Worm (Caenorhabditis elegans) whole organism, L1 larva: Measurements from ENCODE around the gene ldh-1.

Experiments
- C16A3.4 ChIP-seq: fragments of 150-350 bp; optimal IDR thresholded peaks from 2 replicates; lab custom pipeline; 2014; ENCODE audit warnings: missing biosample characterization, missing genetic modification characterization
- C34B4.2 ChIP-seq: sonication (generic microtip); optimal IDR thresholded peaks from 2 replicates; lab custom pipeline; 2017; ENCODE audit warnings: mild to moderate bottlenecking, missing genetic modification characterization, missing compliant biosample characterization
- Y116A8C.19 ChIP-seq: sonication (generic microtip); optimal IDR thresholded peaks from 2 replicates; lab custom pipeline; 2016; ENCODE audit warnings: missing compliant biosample characterization, missing genetic modification characterization, borderline replicate concordance
- aha-1 ChIP-seq: fragments of 150-350 bp; optimal IDR thresholded peaks from 2 replicates; lab custom pipeline; 2014; ENCODE audit warnings: missing biosample characterization, missing genetic modification characterization
- alr-1 ChIP-seq: fragments of 200-800 bp; sonication (Bioruptor generic); optimal IDR thresholded peaks from 2 replicates; lab custom pipeline; 2018; ENCODE audit warnings: borderline replicate concordance, mild to moderate bottlenecking, missing genetic modification characterization, missing compliant biosample characterization
- aly-2 ChIP-seq: fragments of 150-350 bp; optimal IDR thresholded peaks from 2 replicates; lab custom pipeline; 2014; ENCODE audit warnings: missing biosample characterization, missing genetic modification characterization
- blmp-1 ChIP-seq: fragments of 150-350 bp; optimal IDR thresholded peaks from 2 replicates; lab custom pipeline; 2014; ENCODE audit warnings: missing biosample characterization, missing genetic modification characterization
- ceh-63 ChIP-seq: fragments of 200-800 bp; sonication (Bioruptor generic); optimal IDR thresholded peaks from 2 replicates; lab custom pipeline; 2018; ENCODE audit warnings: mild to moderate bottlenecking, missing genetic modification characterization, missing compliant biosample characterization
- ceh-82 ChIP-seq, 3 experiments: fragments of 150-350 bp in 1 of 3; sonication (generic microtip) in 2 of 3; optimal IDR thresholded peaks; 2 replicates each; lab custom pipeline; 2014 to 2017; ENCODE audit warnings: missing biosample characterization in 3 of 3, missing genetic modification characterization in 3 of 3
- ceh-90 ChIP-seq: sonication (generic microtip); optimal IDR thresholded peaks from 2 replicates; lab custom pipeline; 2016; ENCODE audit warnings: missing genetic modification characterization, missing compliant biosample characterization
- ces-1 ChIP-seq: fragments of 150-350 bp; optimal IDR thresholded peaks from 2 replicates; lab custom pipeline; 2014; ENCODE audit warnings: missing biosample characterization, missing genetic modification reagents, missing genetic modification characterization
- dpl-1 ChIP-seq, 3 experiments: fragments of 150-350 bp in 2 of 3; sonication (generic microtip) in 1 of 3; optimal IDR thresholded peaks; 2 replicates each; lab custom pipeline; 2014 to 2017; ENCODE audit warnings: missing biosample characterization in 3 of 3, missing genetic modification characterization in 3 of 3, missing genetic modification reagents in 3 of 3
- efl-3 ChIP-seq: fragments of 200-800 bp; sonication (Bioruptor generic); optimal IDR thresholded peaks from 2 replicates; lab custom pipeline; 2018; ENCODE audit warnings: mild to moderate bottlenecking, missing genetic modification characterization, missing compliant biosample characterization
- ets-5 ChIP-seq: fragments of 200-800 bp; sonication (Bioruptor generic); IDR thresholded peaks from 2 replicates; pipeline ENCODE4 v1.3.6; 2022; ENCODE audit warnings: missing genetic modification characterization, missing compliant biosample characterization
- hlh-17 ChIP-seq: fragments of 200-800 bp; sonication (Bioruptor generic); optimal IDR thresholded peaks from 2 replicates; lab custom pipeline; 2018; ENCODE audit warnings: missing genetic modification characterization, mild to moderate bottlenecking, missing compliant biosample characterization, moderate library complexity, borderline replicate concordance
- isw-1 ChIP-seq: fragments of 200-800 bp; sonication (Bioruptor generic); IDR thresholded peaks from 2 replicates; pipeline ENCODE4 v1.3.6; 2022; ENCODE audit warnings: missing genetic modification characterization, missing compliant biosample characterization
- jun-1 ChIP-seq: fragments of 150-350 bp; optimal IDR thresholded peaks from 2 replicates; lab custom pipeline; 2014; ENCODE audit warnings: missing biosample characterization, missing genetic modification reagents, missing genetic modification characterization
- lin-14 ChIP-seq: fragments of 200-800 bp; sonication (Bioruptor generic); optimal IDR thresholded peaks from 2 replicates; lab custom pipeline; 2018; ENCODE audit warnings: mild to moderate bottlenecking, missing genetic modification characterization, moderate library complexity, missing compliant biosample characterization
- lin-15B ChIP-seq: fragments of 150-350 bp; sonication (generic microtip); optimal IDR thresholded peaks from 3 replicates; lab custom pipeline; 2014; ENCODE audit warnings: missing biosample characterization, missing genetic modification characterization
- lin-39 ChIP-seq: fragments of 150-350 bp; optimal IDR thresholded peaks from 2 replicates; lab custom pipeline; 2014; ENCODE audit warnings: missing biosample characterization, missing genetic modification reagents, missing genetic modification characterization
- lir-3 ChIP-seq: sonication (generic microtip); optimal IDR thresholded peaks from 2 replicates; lab custom pipeline; 2016; ENCODE audit warnings: mild to moderate bottlenecking, missing genetic modification characterization, moderate library complexity, missing compliant biosample characterization; ENCODE audit not compliant: poor library complexity
- mdl-1 ChIP-seq, 2 experiments: fragments of 150-350 bp; optimal IDR thresholded peaks; 2 replicates each; lab custom pipeline; 2014 to 2017; ENCODE audit warnings: missing biosample characterization in 2 of 2, missing genetic modification characterization in 2 of 2, inconsistent platforms in 1 of 2
- mep-1 ChIP-seq: fragments of 150-350 bp; optimal IDR thresholded peaks from 2 replicates; lab custom pipeline; 2014; ENCODE audit warnings: missing biosample characterization, missing genetic modification characterization
- nhr-11 ChIP-seq: fragments of 150-350 bp; optimal IDR thresholded peaks from 2 replicates; lab custom pipeline; 2014; ENCODE audit warnings: missing biosample characterization, missing genetic modification characterization
- nhr-12 ChIP-seq: sonication (generic microtip); optimal IDR thresholded peaks from 2 replicates; lab custom pipeline; 2017; ENCODE audit warnings: missing biosample characterization, missing genetic modification characterization
- nhr-28 ChIP-seq: fragments of 150-350 bp; optimal IDR thresholded peaks from 2 replicates; lab custom pipeline; 2014; ENCODE audit warnings: missing biosample characterization, missing genetic modification characterization
- nhr-47 ChIP-seq: sonication (generic microtip); optimal IDR thresholded peaks from 2 replicates; lab custom pipeline; 2016; ENCODE audit warnings: mild to moderate bottlenecking, missing genetic modification characterization, moderate library complexity, missing compliant biosample characterization
- nhr-76 ChIP-seq: sonication (generic microtip); optimal IDR thresholded peaks from 2 replicates; lab custom pipeline; 2017; ENCODE audit warnings: missing biosample characterization, missing genetic modification characterization
- nhr-77 ChIP-seq: fragments of 150-350 bp; optimal IDR thresholded peaks from 2 replicates; lab custom pipeline; 2014; ENCODE audit warnings: missing biosample characterization, missing genetic modification characterization
- nhr-85 ChIP-seq: sonication (generic microtip); peaks from one replicate; lab custom pipeline; 2016; ENCODE audit warnings: missing genetic modification characterization, inconsistent platforms, missing compliant biosample characterization
- nhr-90 ChIP-seq: sonication (generic microtip); optimal IDR thresholded peaks from 2 replicates; lab custom pipeline; 2016; ENCODE audit warnings: mild to moderate bottlenecking, missing genetic modification characterization, missing compliant biosample characterization; ENCODE audit not compliant: poor library complexity
- pag-3 ChIP-seq: sonication (generic microtip); optimal IDR thresholded peaks from 2 replicates; lab custom pipeline; 2017; ENCODE audit warnings: missing genetic modification characterization, mild to moderate bottlenecking, missing compliant biosample characterization, antibody characterized with exemption, borderline replicate concordance; ENCODE audit not compliant: insufficient read depth
- pqm-1 ChIP-seq: sonication (generic microtip); optimal IDR thresholded peaks from 3 replicates; lab custom pipeline; 2017; ENCODE audit warnings: missing biosample characterization, missing genetic modification characterization
- snpc-4 ChIP-seq: fragments of 150-350 bp; optimal IDR thresholded peaks from 2 replicates; lab custom pipeline; 2014; ENCODE audit warnings: missing biosample characterization, missing genetic modification characterization
- snu-23 ChIP-seq: sonication (generic microtip); optimal IDR thresholded peaks from 2 replicates; lab custom pipeline; 2016; ENCODE audit warnings: missing genetic modification characterization, missing compliant biosample characterization
- sptf-1 ChIP-seq: fragments of 150-350 bp; optimal IDR thresholded peaks from 2 replicates; lab custom pipeline; 2014; ENCODE audit warnings: missing biosample characterization, missing genetic modification characterization
- unc-30 ChIP-seq: sonication (generic microtip); optimal IDR thresholded peaks from 2 replicates; lab custom pipeline; 2017; ENCODE audit warnings: missing biosample characterization, missing genetic modification characterization
- unc-86 ChIP-seq: sonication (generic microtip); optimal IDR thresholded peaks from 2 replicates; lab custom pipeline; 2016; ENCODE audit warnings: missing genetic modification characterization, missing compliant biosample characterization
- zag-1 ChIP-seq: fragments of 150-350 bp; optimal IDR thresholded peaks from 2 replicates; lab custom pipeline; 2014; ENCODE audit warnings: missing biosample characterization, missing genetic modification characterization
- zip-4 ChIP-seq: fragments of 200-800 bp; sonication (Bioruptor generic); optimal IDR thresholded peaks from 2 replicates; lab custom pipeline; 2018; ENCODE audit warnings: mild to moderate bottlenecking, missing genetic modification characterization, moderate library complexity, missing compliant biosample characterization
- ztf-11 ChIP-seq, 2 experiments: sonication (generic microtip); optimal IDR thresholded peaks; 2 replicates each; lab custom pipeline; 2016 to 2017; ENCODE audit warnings: missing genetic modification characterization in 2 of 2, missing biosample characterization in 1 of 2, missing compliant biosample characterization in 1 of 2
- ztf-4 ChIP-seq: fragments of 150-350 bp; optimal IDR thresholded peaks from 2 replicates; lab custom pipeline; 2014; ENCODE audit warnings: missing biosample characterization, missing genetic modification characterization

The ldh-1 gene

ce11 chrII:11751615-11752174 lies 27.7 kb downstream of the ldh-1 start (continued):
- TF ChIP-seq ceh-63 (GFP tag; lab: Kevin White, UChicago) (no peak), alr-1 (no peak), nhr-77 (tag; lab: Kevin White, UChicago) (no peak), C34B4.2 (tag; lab: Kevin White, UChicago) (no peak), zag-1 (tag; lab: Kevin White, UChicago) (no peak), nhr-90 (tag; lab: Kevin White, UChicago) (no peak), nhr-76 (tag; lab: Kevin White, UChicago) (no peak), blmp-1 (tag; lab: Kevin White, UChicago) (no peak), sptf-1 (tag; lab: Kevin White, UChicago) (no peak), snu-23 (GFP tag; lab: Kevin White, UChicago) (no peak), ets-5 (no peak), zip-4 (no peak), nhr-11 (no peak), hlh-17 (GFP tag; lab: Kevin White, UChicago) (no peak), lin-15B (no peak), nhr-28 (tag; lab: Kevin White, UChicago) (no peak), ztf-11 (tag; optimal IDR thresholded peaks at IDR 0.05; lab: Kevin White, UChicago) (peak in 1 of 2 experiments; percentile 1), nhr-12 (tag; lab: Kevin White, UChicago) (no peak), mep-1 (tag; lab: Kevin White, UChicago) (peak; percentile 7), ces-1 (GFP tag; lab: Kevin White, UChicago) (no peak), ceh-82 (tag; optimal IDR thresholded peaks at IDR 0.05; lab: Kevin White, UChicago) (peak; percentile 8 to 70 (median 33)), C16A3.4 (tag; lab: Kevin White, UChicago) (no peak), ztf-4 (no peak), pqm-1 (tag; lab: Kevin White, UChicago) (no peak), lin-39 (tag; lab: Kevin White, UChicago) (no peak), ceh-90 (tag; lab: Kevin White, UChicago) (no peak), nhr-47 (tag; lab: Kevin White, UChicago) (peak; percentile 21), lin-14 (peak; percentile 80), aha-1 (tag; lab: Kevin White, UChicago) (no peak), lir-3 (tag; lab: Kevin White, UChicago) (no peak), mdl-1 (tag; optimal IDR thresholded peaks at IDR 0.05; lab: Kevin White, UChicago) (no peak), jun-1 (tag; lab: Kevin White, UChicago) (no peak), aly-2 (tag; lab: Kevin White, UChicago) (no peak), isw-1 (GFP tag; lab: Robert Waterston, UW) (peak; percentile 3; the same call in 1 of the 2 replicates), efl-3 (GFP tag; lab: Kevin White, UChicago) (no peak), dpl-1 (GFP tag; optimal IDR thresholded peaks at IDR 0.05; lab: Kevin White, UChicago) (no peak), unc-30 (no peak), nhr-85 (tag; lab: Kevin White, UChicago) (no peak), unc-86 (tag; lab: Kevin White, UChicago) (peak; percentile 34), Y116A8C.19 (tag; lab: Kevin White, UChicago) (no peak)

DNA sequence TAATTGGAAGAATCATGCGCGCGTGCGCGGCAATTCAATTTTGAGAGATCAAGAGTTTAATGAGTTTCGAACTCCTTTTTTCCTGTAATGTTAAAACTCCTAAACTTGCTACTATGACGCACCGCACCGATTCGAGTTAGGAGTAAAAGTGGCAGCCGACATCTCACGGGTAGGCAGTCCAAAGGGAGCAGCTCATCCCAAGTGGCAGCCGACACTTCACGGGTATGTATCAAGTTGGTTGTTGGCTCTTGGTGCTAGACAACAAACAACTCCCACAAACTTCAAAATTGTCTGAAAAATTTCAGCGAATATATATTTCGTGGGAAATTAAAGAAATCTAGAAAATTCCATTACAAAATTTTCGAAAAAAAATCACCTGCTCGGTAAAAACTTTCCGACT lies 29.2 kb downstream of the ldh-1 start:
- TF ChIP-seq pag-3 (tag; lab: Kevin White, UChicago) (no peak), snpc-4 (tag; lab: Kevin White, UChicago) (peak; percentile 77)
